Worm (Caenorhabditis elegans) whole organism, young adult: ENCODE data around the gene K07F5.7.
"Not testable (repeated sequence)": the region's sequence is repeated elsewhere in the genome, so short reads cannot be mapped to it uniquely, and the experiment has no call there.

Source experiments
- B0035.1 ChIP-seq: sonication (generic microtip); optimal IDR thresholded peaks from 2 replicates; lab custom pipeline; 2016; ENCODE audit warnings: missing genetic modification characterization, mild to moderate bottlenecking, missing compliant biosample characterization, missing genotype, missing genetic modification reagents
- C06A6.2 ChIP-seq: fragments of 200-800 bp; sonication (Bioruptor generic); conservative IDR thresholded peaks from 2 replicates; pipeline ENCODE4 v1.3.6; 2022; ENCODE audit warnings: missing genetic modification characterization, missing compliant biosample characterization
- C17E4.6 ChIP-seq: fragments of 200-800 bp; sonication (Bioruptor generic); IDR thresholded peaks from 2 replicates; pipeline ENCODE4 v1.3.6; 2022; ENCODE audit warnings: missing genetic modification reagents, missing genetic modification characterization, missing compliant biosample characterization
- F33H1.4 ChIP-seq: fragments of 200-800 bp; sonication (Bioruptor generic); IDR thresholded peaks from 2 replicates; pipeline ENCODE4 v1.3.6; 2022; ENCODE audit warnings: missing genetic modification reagents, missing genetic modification characterization, missing compliant biosample characterization
- F49E8.2 ChIP-seq: sonication (generic microtip); optimal IDR thresholded peaks from 3 replicates; lab custom pipeline; 2017; ENCODE audit warnings: missing genetic modification characterization, mild to moderate bottlenecking, missing compliant biosample characterization, antibody characterized with exemption, moderate library complexity; ENCODE audit not compliant: insufficient read depth
- F52B5.7 ChIP-seq: sonication (generic microtip); optimal IDR thresholded peaks from 2 replicates; lab custom pipeline; 2016; ENCODE audit warnings: mild to moderate bottlenecking, missing genetic modification characterization, missing compliant biosample characterization
- K12H6.12 ChIP-seq: fragments of 200-800 bp; sonication (Bioruptor generic); optimal IDR thresholded peaks from 2 replicates; lab custom pipeline; 2018; ENCODE audit warnings: mild to moderate bottlenecking, missing genetic modification characterization, missing compliant biosample characterization
- T07F8.4 ChIP-seq: sonication (generic microtip); optimal IDR thresholded peaks from 2 replicates; lab custom pipeline; 2016; ENCODE audit warnings: mild to moderate bottlenecking, missing genetic modification characterization, moderate library complexity, missing compliant biosample characterization
- T26A5.8 ChIP-seq: sonication (generic microtip); optimal IDR thresholded peaks from 2 replicates; lab custom pipeline; 2016; ENCODE audit warnings: missing genetic modification characterization, missing compliant biosample characterization
- Y79H2A.3 ChIP-seq: fragments of 200-800 bp; sonication (Bioruptor generic); conservative IDR thresholded peaks from 2 replicates; pipeline ENCODE4 v1.3.6; 2022; ENCODE audit warnings: missing genetic modification reagents, missing genetic modification characterization, missing compliant biosample characterization
- ZK185.1 ChIP-seq: sonication (generic microtip); optimal IDR thresholded peaks from 2 replicates; lab custom pipeline; 2016; ENCODE audit warnings: mild to moderate bottlenecking, missing genetic modification characterization, missing compliant biosample characterization; ENCODE audit not compliant: poor library complexity, severe bottlenecking
- ama-1 ChIP-seq, 3 experiments: fragments of 150-350 bp in 1 of 3; sonication (generic microtip) in 2 of 3; optimal IDR thresholded peaks; 2 replicates each; lab custom pipeline; 2014 to 2018; ENCODE audit warnings: missing biosample characterization in 2 of 3, missing genetic modification characterization in 2 of 3, missing genetic modification reagents in 2 of 3
- aptf-3 ChIP-seq: fragments of 200-800 bp; sonication (Bioruptor generic); IDR thresholded peaks from 2 replicates; pipeline ENCODE4 v1.3.6; 2022; ENCODE audit warnings: missing genetic modification characterization, missing compliant biosample characterization
- attf-3 ChIP-seq: fragments of 200-800 bp; sonication (Bioruptor generic); conservative IDR thresholded peaks from 2 replicates; pipeline ENCODE4 v1.3.6; 2022; ENCODE audit warnings: missing genetic modification reagents, missing genetic modification characterization, missing compliant biosample characterization
- bed-1 ChIP-seq: fragments of 200-800 bp; sonication (Bioruptor generic); IDR thresholded peaks from 2 replicates; pipeline ENCODE4 v1.3.6; 2022; ENCODE audit warnings: missing genetic modification reagents, missing genetic modification characterization, missing compliant biosample characterization
- bed-2 ChIP-seq: fragments of 200-800 bp; sonication (Bioruptor generic); IDR thresholded peaks from 2 replicates; pipeline ENCODE4 v1.3.6; 2022; ENCODE audit warnings: missing genetic modification reagents, missing genetic modification characterization, missing compliant biosample characterization
- ccch-3 ChIP-seq: fragments of 200-800 bp; sonication (Bioruptor generic); optimal IDR thresholded peaks from 2 replicates; lab custom pipeline; 2018; ENCODE audit warnings: mild to moderate bottlenecking, missing genetic modification characterization, missing compliant biosample characterization
- cebp-2 ChIP-seq: fragments of 200-800 bp; sonication (Bioruptor generic); IDR thresholded peaks from 2 replicates; pipeline ENCODE4 v1.3.6; 2022; ENCODE audit warnings: missing genetic modification characterization, missing compliant biosample characterization
- ceh-27 ChIP-seq: fragments of 200-800 bp; sonication (Bioruptor generic); optimal IDR thresholded peaks from 2 replicates; lab custom pipeline; 2018; ENCODE audit warnings: mild to moderate bottlenecking, missing genetic modification characterization, moderate library complexity, missing compliant biosample characterization
- die-1 ChIP-seq: sonication (generic microtip); optimal IDR thresholded peaks from 2 replicates; lab custom pipeline; 2016; ENCODE audit warnings: missing genotype, mild to moderate bottlenecking, missing genetic modification characterization, missing compliant biosample characterization
- dox-1 ChIP-seq: fragments of 200-800 bp; sonication (Bioruptor generic); IDR thresholded peaks from 2 replicates; pipeline ENCODE4 v1.3.6; 2022; ENCODE audit warnings: missing genetic modification reagents, missing genetic modification characterization, missing compliant biosample characterization
- dpl-1 ChIP-seq: fragments of 150-350 bp; optimal IDR thresholded peaks from 2 replicates; lab custom pipeline; 2014; ENCODE audit warnings: missing biosample characterization, missing genetic modification reagents, missing genetic modification characterization
- egrh-3 ChIP-seq: fragments of 200-800 bp; sonication (Bioruptor generic); IDR thresholded peaks from 2 replicates; pipeline ENCODE4 v1.3.6; 2022; ENCODE audit warnings: missing genetic modification reagents, missing genetic modification characterization, missing compliant biosample characterization
- fkh-3 ChIP-seq: sonication (generic microtip); optimal IDR thresholded peaks from 2 replicates; lab custom pipeline; 2016; ENCODE audit warnings: mild to moderate bottlenecking, missing genetic modification characterization, missing compliant biosample characterization
- gei-17 ChIP-seq: fragments of 200-800 bp; sonication (Bioruptor generic); optimal IDR thresholded peaks from 2 replicates; lab custom pipeline; 2018; ENCODE audit warnings: mild to moderate bottlenecking, missing genetic modification characterization, missing compliant biosample characterization
- hlh-12 ChIP-seq: sonication (generic microtip); optimal IDR thresholded peaks from 2 replicates; lab custom pipeline; 2016; ENCODE audit warnings: missing genetic modification characterization, missing compliant biosample characterization
- lag-1 ChIP-seq: fragments of 200-800 bp; sonication (Bioruptor generic); IDR thresholded peaks from 2 replicates; pipeline ENCODE4 v1.3.6; 2022; ENCODE audit warnings: missing genetic modification reagents, missing genetic modification characterization, missing compliant biosample characterization
- let-526 ChIP-seq: fragments of 200-800 bp; sonication (Bioruptor generic); IDR thresholded peaks from 2 replicates; pipeline ENCODE4 v1.3.6; 2022; ENCODE audit warnings: missing genetic modification reagents, missing genetic modification characterization, missing compliant biosample characterization
- lin-54 ChIP-seq: fragments of 200-800 bp; sonication (Bioruptor generic); optimal IDR thresholded peaks from 2 replicates; lab custom pipeline; 2018; ENCODE audit warnings: mild to moderate bottlenecking, missing genetic modification characterization, missing compliant biosample characterization
- lir-1 ChIP-seq: fragments of 200-800 bp; sonication (Bioruptor generic); conservative IDR thresholded peaks from 2 replicates; pipeline ENCODE4 v1.3.6; 2022; ENCODE audit warnings: missing genetic modification reagents, missing genetic modification characterization, missing compliant biosample characterization
- lsy-27 ChIP-seq: sonication (generic microtip); optimal IDR thresholded peaks from 2 replicates; lab custom pipeline; 2017; ENCODE audit warnings: missing genetic modification characterization, mild to moderate bottlenecking, missing compliant biosample characterization, antibody characterized with exemption, missing genotype, borderline replicate concordance; ENCODE audit not compliant: insufficient read depth
- madf-6 ChIP-seq: fragments of 200-800 bp; sonication (Bioruptor generic); IDR thresholded peaks from 2 replicates; pipeline ENCODE4 v1.3.6; 2022; ENCODE audit warnings: missing genetic modification reagents, missing genetic modification characterization, missing compliant biosample characterization
- mes-4 ChIP-seq: sonication (generic microtip); optimal IDR thresholded peaks from 2 replicates; lab custom pipeline; 2016; ENCODE audit warnings: missing genotype, missing genetic modification characterization, missing compliant biosample characterization
- nfya-2 ChIP-seq: fragments of 200-800 bp; sonication (Bioruptor generic); IDR thresholded peaks from 2 replicates; pipeline ENCODE4 v1.3.6; 2022; ENCODE audit warnings: missing genetic modification reagents, missing genetic modification characterization, missing compliant biosample characterization
- nfyb-1 ChIP-seq: fragments of 200-800 bp; sonication (Bioruptor generic); IDR thresholded peaks from 2 replicates; pipeline ENCODE4 v1.3.6; 2022; ENCODE audit warnings: missing genetic modification reagents, missing genetic modification characterization, missing compliant biosample characterization
- nhr-27 ChIP-seq: fragments of 200-800 bp; sonication (Bioruptor generic); optimal IDR thresholded peaks from 2 replicates; lab custom pipeline; 2018; ENCODE audit warnings: mild to moderate bottlenecking, missing genetic modification characterization, moderate library complexity, missing compliant biosample characterization
- sdz-38 ChIP-seq: sonication (generic microtip); optimal IDR thresholded peaks from 2 replicates; lab custom pipeline; 2016; ENCODE audit warnings: missing genotype, missing genetic modification characterization, missing compliant biosample characterization
- sea-2 ChIP-seq: fragments of 200-800 bp; sonication (Bioruptor generic); IDR thresholded peaks from 2 replicates; pipeline ENCODE4 v1.3.6; 2022; ENCODE audit warnings: missing genetic modification characterization, missing compliant biosample characterization
- tbp1 ChIP-seq: fragments of 200-800 bp; sonication (Bioruptor generic); optimal IDR thresholded peaks from 2 replicates; lab custom pipeline; 2018; ENCODE audit warnings: mild to moderate bottlenecking, missing genetic modification characterization, missing compliant biosample characterization
- unc-130 ChIP-seq: sonication (generic microtip); optimal IDR thresholded peaks from 2 replicates; lab custom pipeline; 2016; ENCODE audit warnings: missing genetic modification reagents, missing genetic modification characterization, missing compliant biosample characterization
- xnd-1 ChIP-seq: sonication (generic microtip); optimal IDR thresholded peaks from 2 replicates; lab custom pipeline; 2016; ENCODE audit warnings: missing genotype, missing genetic modification reagents, missing genetic modification characterization, missing compliant biosample characterization
- zim-3 ChIP-seq: sonication (generic microtip); optimal IDR thresholded peaks from 2 replicates; lab custom pipeline; 2017; ENCODE audit warnings: mild to moderate bottlenecking, missing genetic modification characterization, moderate library complexity, missing compliant biosample characterization
- ztf-22 ChIP-seq: fragments of 200-800 bp; sonication (Bioruptor generic); optimal IDR thresholded peaks from 2 replicates; lab custom pipeline; 2018; ENCODE audit warnings: mild to moderate bottlenecking, missing genetic modification characterization, moderate library complexity, missing compliant biosample characterization
- ztf-26 ChIP-seq: sonication (generic microtip); optimal IDR thresholded peaks from 2 replicates; lab custom pipeline; 2017; ENCODE audit warnings: missing genetic modification characterization, missing compliant biosample characterization

Gene K07F5.7

ce11 chrIV:9848075-9848474 is at the start of gene K07F5.7:
Gene K07F5.7 (minus strand): TSS chrIV:9848175.
- no peak for TF ChIP-seq Y79H2A.3 (GFP tag; lab: Robert Waterston, UW)
- no peak for TF ChIP-seq bed-2
- TF ChIP-seq T26A5.8 (tag; lab: Kevin White, UChicago) = no peak
- TF ChIP-seq attf-3 (GFP tag; lab: Robert Waterston, UW) = no peak
- TF ChIP-seq lir-1 = no peak
- no peak for TF ChIP-seq lag-1 (GFP tag; lab: Robert Waterston, UW)
- TF ChIP-seq ceh-27 (GFP tag; lab: Kevin White, UChicago) = no peak
- no peak for TF ChIP-seq T07F8.4 (tag; lab: Kevin White, UChicago)
- no peak for TF ChIP-seq ztf-26 (tag; lab: Kevin White, UChicago)

- TF ChIP-seq C17E4.6 (no peak), K12H6.12 (tag; lab: Kevin White, UChicago) (no peak), ztf-22 (GFP tag; lab: Kevin White, UChicago) (no peak), B0035.1 (tag; lab: Kevin White, UChicago) (no peak), ccch-3 (GFP tag; lab: Kevin White, UChicago) (no peak), mes-4 (tag; lab: Kevin White, UChicago) (no peak), dox-1 (GFP tag; lab: Robert Waterston, UW) (no peak), nfyb-1 (no peak), bed-1 (GFP tag; lab: Robert Waterston, UW) (no peak), xnd-1 (no peak), lin-54 (GFP tag; lab: Kevin White, UChicago) (no peak), C06A6.2 (GFP tag; lab: Robert Waterston, UW) (no peak), nfya-2 (GFP tag; lab: Robert Waterston, UW) (no peak), F33H1.4 (no peak), fkh-3 (tag; lab: Kevin White, UChicago) (no peak), sdz-38 (tag; lab: Kevin White, UChicago) (no peak), aptf-3 (GFP tag; lab: Robert Waterston, UW) (no peak), F49E8.2 (tag; lab: Kevin White, UChicago) (no peak), gei-17 (no peak), sea-2 (GFP tag; lab: Robert Waterston, UW) (no peak)
Measured at ce11 chrIV:9895088-9895487, 47.1 kb upstream of the K07F5.7 start, which contains the start of gene ssp-32. Gene ssp-32 (plus strand): TSS chrIV:9895388.

- not testable (repeated sequence) for TF ChIP-seq ztf-26 (tag; lab: Kevin White, UChicago); unc-130 (GFP tag; lab: Kevin White, UChicago); F52B5.7
Measured at ce11 chrIV:9894331-9894730, 46.4 kb upstream of the K07F5.7 start, which contains the start of gene msp-77. Gene msp-77 (plus strand): TSS chrIV:9894631.

ce11 chrIV:9893649-9894048 is 45.7 kb upstream of the K07F5.7 start, which contains the start of gene sss-1:
Gene sss-1 (minus strand): TSS chrIV:9893749.
- not testable (repeated sequence) for TF ChIP-seq let-526 (GFP tag; lab: Robert Waterston, UW); nfyb-1; dpl-1 (GFP tag; lab: Kevin White, UChicago)

- TF ChIP-seq lsy-27 (tag; lab: Kevin White, UChicago) = no peak
- no peak for TF ChIP-seq zim-3 (tag; lab: Kevin White, UChicago)
- no peak for TF ChIP-seq cebp-2 (GFP tag; lab: Robert Waterston, UW)
- no peak for TF ChIP-seq egrh-3 (GFP tag; lab: Robert Waterston, UW)
- no peak for TF ChIP-seq xnd-1
- TF ChIP-seq nhr-27 (tag; lab: Kevin White, UChicago) = no peak
- no peak for TF ChIP-seq gei-17
- TF ChIP-seq madf-6 (GFP tag; lab: Robert Waterston, UW) = no peak
- TF ChIP-seq hlh-12 (tag; lab: Kevin White, UChicago) = no peak
- no peak for TF ChIP-seq tbp1 (GFP tag; lab: Kevin White, UChicago)
- TF ChIP-seq ama-1 (optimal IDR thresholded peaks at IDR 0.05; lab: Kevin White, UChicago) = no peak
- no peak for TF ChIP-seq ama-1 (GFP tag; optimal IDR thresholded peaks at IDR 0.05; lab: Kevin White, UChicago)
- TF ChIP-seq ZK185.1 = no peak
- no peak for TF ChIP-seq die-1 (tag; lab: Kevin White, UChicago)
Measured at ce11 chrIV:9891938-9892337, 44.0 kb upstream of the K07F5.7 start, which contains the start of gene F32B6.4. Gene F32B6.4 (minus strand): TSS chrIV:9892038.
